Worm (Caenorhabditis elegans) whole organism, early embryonic: ENCODE data around the gene strm-1.

Experiments
- B0310.2 ChIP-seq: sonication (generic microtip); optimal IDR thresholded peaks from 2 replicates; lab custom pipeline; 2016; ENCODE audit warnings: mild to moderate bottlenecking, missing genetic modification characterization, missing compliant biosample characterization
- F13C5.2 ChIP-seq: sonication (generic microtip); optimal IDR thresholded peaks from 2 replicates; lab custom pipeline; 2017; ENCODE audit warnings: mild to moderate bottlenecking, missing genetic modification characterization, inconsistent platforms, missing compliant biosample characterization
- aly-1 ChIP-seq: sonication (generic microtip); optimal IDR thresholded peaks from 2 replicates; lab custom pipeline; 2016; ENCODE audit warnings: missing genetic modification characterization, missing compliant biosample characterization
- ama-1 ChIP-seq: fragments of 150-350 bp; optimal IDR thresholded peaks from 2 replicates; lab custom pipeline; 2014
- flt-1 ChIP-seq: fragments of 200-800 bp; sonication (Bioruptor generic); IDR thresholded peaks from 2 replicates; pipeline ENCODE4 v1.3.6; 2022; ENCODE audit warnings: missing genetic modification characterization, missing compliant biosample characterization

DNA sequence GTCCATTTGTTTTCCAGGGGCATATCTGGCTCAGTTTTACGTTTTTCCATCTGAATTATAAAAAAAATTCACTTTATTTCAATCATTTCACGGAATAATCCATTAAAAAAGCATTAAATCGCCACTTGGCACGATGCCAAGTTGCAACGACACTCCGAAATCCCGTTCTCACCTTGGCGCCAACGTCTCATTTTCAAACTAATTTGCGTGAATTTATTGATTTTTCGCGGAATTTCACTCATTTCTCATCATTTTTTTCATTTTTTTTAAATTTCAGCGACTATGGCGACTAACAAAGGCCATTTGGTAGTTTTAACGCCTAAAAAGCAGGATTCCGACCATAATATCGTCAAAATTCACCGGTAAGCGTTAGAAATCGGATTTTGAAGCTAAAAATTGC, 26.0 kb upstream of the strm-1 start, which contains the start of gene H14E04.2:
- no peak for TF ChIP-seq ama-1 (lab: Kevin White, UChicago)
- no peak for TF ChIP-seq B0310.2 (tag; lab: Kevin White, UChicago)
- TF ChIP-seq F13C5.2 (tag; lab: Kevin White, UChicago): no peak
- TF ChIP-seq flt-1 (GFP tag; lab: Robert Waterston, UW): no peak
- TF ChIP-seq aly-1 (tag; lab: Kevin White, UChicago): no peak
